Fruit fly (Drosophila melanogaster): Measurements from ENCODE around the gene CG2004.

The CG2004 gene

dm6 chrX:8681189-8681821, 33.4 kb downstream of the CG2004 start, which contains the start of gene CAH3 (continued):
- peak; percentile 90 for TF ChIP-seq CG1602 (GFP tag; optimal IDR thresholded peaks at IDR 0.05)
- TF ChIP-seq CG10147 (GFP tag; optimal IDR thresholded peaks at IDR 0.05): peak; percentile 93
- TF ChIP-seq oc (tag; optimal IDR thresholded peaks at IDR 0.05): peak; percentile 98
- TF ChIP-seq onecut (GFP tag; IDR thresholded peaks at IDR 0.05): peak; percentile 91
- TF ChIP-seq sd (tag; optimal IDR thresholded peaks at IDR 0.05): peak; percentile 78
- peak; percentile 32 for TF ChIP-seq pfk (GFP tag; optimal IDR thresholded peaks at IDR 0.05)
- TF ChIP-seq ATbp (GFP tag; optimal IDR thresholded peaks at IDR 0.05): peak; percentile 91
- peak; percentile 95 for TF ChIP-seq ems (GFP tag; optimal IDR thresholded peaks at IDR 0.05)
- peak; percentile 92 for TF ChIP-seq CG11723 (GFP tag; optimal IDR thresholded peaks at IDR 0.05)
- peak; percentile 73 for TF ChIP-seq klu (GFP tag; IDR thresholded peaks at IDR 0.05)
- TF ChIP-seq CG6791 (GFP tag; IDR thresholded peaks at IDR 0.05; ENCODE audit: partially characterized antibody): 0 out of 3 replicates have a peak, but pooled peaks have one; percentile 35
- no peak for TF ChIP-seq crol (GFP tag; IDR thresholded peaks at IDR 0.05)
- TF ChIP-seq az2 (GFP tag; optimal IDR thresholded peaks at IDR 0.05): peak; percentile 91
- TF ChIP-seq sr (GFP tag; IDR thresholded peaks at IDR 0.05): peak; percentile 64; the same call in 2 of the 3 replicates
- TF ChIP-seq B-H1 (GFP tag; IDR thresholded peaks at IDR 0.05): peak; percentile 83
- TF ChIP-seq Stat92E (GFP tag; optimal IDR thresholded peaks at IDR 0.05): peak in 1 of 3 experiments; percentile 96
- peak; percentile 85 for TF ChIP-seq CG11247 (GFP tag; IDR thresholded peaks at IDR 0.05)
- TF ChIP-seq CG18011 (GFP tag; optimal IDR thresholded peaks at IDR 0.05): peak; percentile 75
- peak; percentile 94 for TF ChIP-seq CG12071 (GFP tag; optimal IDR thresholded peaks at IDR 0.05)
- TF ChIP-seq croc (GFP tag; conservative IDR thresholded peaks at IDR 0.05): peak; percentile 88
- peak; percentile 85 for TF ChIP-seq ase (GFP tag; IDR thresholded peaks at IDR 0.05)
- TF ChIP-seq p53 (GFP tag; optimal IDR thresholded peaks at IDR 0.05): peak; percentile 84
- TF ChIP-seq CG1832 (GFP tag; optimal IDR thresholded peaks at IDR 0.05): no peak
- peak; percentile 100 for TF ChIP-seq CG4820 (GFP tag; optimal IDR thresholded peaks at IDR 0.05)
- TF ChIP-seq mirr (GFP tag; optimal IDR thresholded peaks at IDR 0.05): peak; percentile 92
- peak; percentile 64 for TF ChIP-seq CG3838 (GFP tag; optimal IDR thresholded peaks at IDR 0.05)
- peak; percentile 85 for TF ChIP-seq wek (GFP tag; optimal IDR thresholded peaks at IDR 0.05)
- peak; percentile 76 for TF ChIP-seq dati (GFP tag; IDR thresholded peaks at IDR 0.05)
- TF ChIP-seq schlank (tag; optimal IDR thresholded peaks at IDR 0.05): peak; percentile 90
- peak; percentile 94 for TF ChIP-seq Xrp1 (GFP tag; IDR thresholded peaks at IDR 0.05)
- peak; percentile 79 for TF ChIP-seq gsb (GFP tag; IDR thresholded peaks at IDR 0.05)
- peak; percentile 95 for TF ChIP-seq CG9727 (GFP tag; optimal IDR thresholded peaks at IDR 0.05)
- TF ChIP-seq CG42726 (GFP tag; IDR thresholded peaks at IDR 0.05; ENCODE audit: partially characterized antibody): no peak; the same call in 1 of the 2 replicates
- peak; percentile 55 for TF ChIP-seq Adf1 (GFP tag; IDR thresholded peaks at IDR 0.05)
- peak; percentile 83 for TF ChIP-seq danr (GFP tag; IDR thresholded peaks at IDR 0.05)
- TF ChIP-seq Dip3 (GFP tag; optimal IDR thresholded peaks at IDR 0.05): peak; percentile 93
- peak; percentile 93 for TF ChIP-seq bcd (GFP tag; optimal IDR thresholded peaks at IDR 0.05)
- TF ChIP-seq PHDP (tag; optimal IDR thresholded peaks at IDR 0.05): peak; percentile 96
- TF ChIP-seq Pdp1 (GFP tag; optimal IDR thresholded peaks at IDR 0.05): peak; percentile 90 to 93
- TF ChIP-seq Hmr (GFP tag; optimal IDR thresholded peaks at IDR 0.05): peak; percentile 94
- peak; percentile 89 for TF ChIP-seq HLH3B (GFP tag; IDR thresholded peaks at IDR 0.05)
- peak; percentile 42 for TF ChIP-seq MESR4 (GFP tag; optimal IDR thresholded peaks at IDR 0.05)
- peak; percentile 95 for TF ChIP-seq CG10543 (GFP tag; optimal IDR thresholded peaks at IDR 0.05)
- TF ChIP-seq CG1792 (GFP tag; optimal IDR thresholded peaks at IDR 0.05): peak; percentile 92
- TF ChIP-seq ranshi (GFP tag; IDR thresholded peaks at IDR 0.05): peak; percentile 90
- TF ChIP-seq chif (GFP tag; optimal IDR thresholded peaks at IDR 0.05): peak; percentile 88 to 95
- peak; percentile 94 for TF ChIP-seq CG34376 (GFP tag; optimal IDR thresholded peaks at IDR 0.05)
- peak; percentile 91 for TF ChIP-seq so (GFP tag; IDR thresholded peaks at IDR 0.05)
- peak; percentile 85 for TF ChIP-seq Nf-YB (GFP tag; optimal IDR thresholded peaks at IDR 0.05)

All from whole organism, embryonic.